Fruit fly (Drosophila melanogaster): ENCODE measurements around the gene CG15864.

Gene CG15864

dm6 chr3R:8256040-8256439 is 7.8 kb downstream of the CG15864 start (continued):
- TF ChIP-seq Poxn (GFP tag; IDR thresholded peaks at IDR 0.05) (no peak), usp (GFP tag; optimal IDR thresholded peaks at IDR 0.05) (no peak), CG11723 (GFP tag; optimal IDR thresholded peaks at IDR 0.05) (no peak), bigmax (GFP tag; optimal IDR thresholded peaks at IDR 0.05) (no peak), CG8281 (tag; optimal IDR thresholded peaks at IDR 0.05) (no peak), prd (optimal IDR thresholded peaks at IDR 0.05) (no peak), prd (GFP tag; IDR thresholded peaks at IDR 0.05) (no peak), CG4424 (GFP tag; optimal IDR thresholded peaks at IDR 0.05) (no peak), tx (GFP tag; optimal IDR thresholded peaks at IDR 0.05) (no peak), hb (GFP tag; IDR thresholded peaks at IDR 0.05; ENCODE audit: partially characterized antibody) (no peak), Atf6 (GFP tag; IDR thresholded peaks at IDR 0.05) (no peak), CG30431 (GFP tag; optimal IDR thresholded peaks at IDR 0.05) (no peak), Spps (tag; optimal IDR thresholded peaks at IDR 0.05) (no peak), CG4854 (GFP tag; optimal IDR thresholded peaks at IDR 0.05) (no peak), tin (GFP tag; optimal IDR thresholded peaks at IDR 0.05) (peak; percentile 1), sim (GFP tag; IDR thresholded peaks at IDR 0.05) (no peak), Trl (optimal IDR thresholded peaks at IDR 0.05) (no peak), Trl (GFP tag; optimal IDR thresholded peaks at IDR 0.05) (no peak), NfI (GFP tag; optimal IDR thresholded peaks at IDR 0.05) (no peak), cg (GFP tag; optimal IDR thresholded peaks at IDR 0.05) (no peak), CG18011 (GFP tag; optimal IDR thresholded peaks at IDR 0.05) (no peak), CG4730 (GFP tag; IDR thresholded peaks at IDR 0.05) (no peak), cwo (GFP tag; optimal IDR thresholded peaks at IDR 0.05) (peak; percentile 41), HHEX (GFP tag; optimal IDR thresholded peaks at IDR 0.05) (peak; percentile 36), CG6689 (GFP tag; IDR thresholded peaks at IDR 0.05) (no peak), jigr1 (GFP tag; IDR thresholded peaks at IDR 0.05) (no peak), sna (GFP tag; IDR thresholded peaks at IDR 0.05; ENCODE audit: partially characterized antibody) (no peak), CHES-1-like (GFP tag; optimal IDR thresholded peaks at IDR 0.05) (no peak), Gsc (GFP tag; IDR thresholded peaks at IDR 0.05) (no peak), CG3838 (GFP tag; optimal IDR thresholded peaks at IDR 0.05) (no peak), CG9876 (GFP tag; optimal IDR thresholded peaks at IDR 0.05) (no peak), H15 (GFP tag; IDR thresholded peaks at IDR 0.05) (no peak), Bgb (GFP tag; IDR thresholded peaks at IDR 0.05; ENCODE audit: partially characterized antibody) (no peak), CG14014 (GFP tag; IDR thresholded peaks at IDR 0.05) (no peak), cas (GFP tag; IDR thresholded peaks at IDR 0.05) (no peak), CG10147 (GFP tag; optimal IDR thresholded peaks at IDR 0.05) (peak; percentile 26), zfh1 (GFP tag; IDR thresholded peaks at IDR 0.05) (no peak), Dip2 (GFP tag; IDR thresholded peaks at IDR 0.05) (no peak), CG18262 (tag; optimal IDR thresholded peaks at IDR 0.05) (peak; percentile 6), insv (GFP tag; optimal IDR thresholded peaks at IDR 0.05) (no peak), row (GFP tag; IDR thresholded peaks at IDR 0.05) (peak; percentile 37; the same call in 2 of the 3 replicates), HmgZ (tag; optimal IDR thresholded peaks at IDR 0.05) (peak; percentile 2), pfk (GFP tag; optimal IDR thresholded peaks at IDR 0.05) (no peak), luna (GFP tag; optimal IDR thresholded peaks at IDR 0.05) (no peak), CG3065 (GFP tag; optimal IDR thresholded peaks at IDR 0.05) (no peak), lilli (GFP tag; optimal IDR thresholded peaks at IDR 0.05) (peak; percentile 25), CG12942 (GFP tag; optimal IDR thresholded peaks at IDR 0.05) (no peak), fd96Cb (tag; optimal IDR thresholded peaks at IDR 0.05) (peak; percentile 27), CG4404 (GFP tag; IDR thresholded peaks at IDR 0.05) (0 out of 2 replicates have a peak, but pooled peaks have one; percentile 17), tup (GFP tag; optimal IDR thresholded peaks at IDR 0.05) (no peak), CG11560 (tag; IDR thresholded peaks at IDR 0.05) (0 out of 3 replicates have a peak, but pooled peaks have one; percentile 32), zfh2 (GFP tag; optimal IDR thresholded peaks at IDR 0.05) (peak; percentile 21), Hr3 (GFP tag; optimal IDR thresholded peaks at IDR 0.05) (no peak)
